Worm (Caenorhabditis elegans): Measurements from ENCODE around the gene T04C12.9.
A peak's percentile ranks its signal among the peaks of the same experiment; 100 is the strongest.

The T04C12.9 gene

ce11 chrV:11080345-11081102, 17.5 kb upstream of the T04C12.9 start, which contains the start of gene act-1 (continued):
- peak; percentile 55 for TF ChIP-seq nhr-20 (tag; optimal IDR thresholded peaks at IDR 0.05)
- TF ChIP-seq nhr-11 (tag; optimal IDR thresholded peaks at IDR 0.05) = peak; percentile 61
- TF ChIP-seq F16B12.6 (tag; optimal IDR thresholded peaks at IDR 0.05) = no peak
- TF ChIP-seq nhr-71 (tag; optimal IDR thresholded peaks at IDR 0.05) = peak; percentile 85
- no peak for TF ChIP-seq ztf-11 (tag; optimal IDR thresholded peaks at IDR 0.05)
- TF ChIP-seq fkh-4 (tag; optimal IDR thresholded peaks at IDR 0.05; ENCODE audit: borderline replicate concordance) = peak; percentile 44
- TF ChIP-seq dsc-1 (tag; optimal IDR thresholded peaks at IDR 0.05) = peak; percentile 60
- peak; percentile 86 for TF ChIP-seq elt-2 (tag; optimal IDR thresholded peaks at IDR 0.05)
- no peak for TF ChIP-seq fkh-8 (tag; optimal IDR thresholded peaks at IDR 0.05)
- TF ChIP-seq swsn-7 (tag; optimal IDR thresholded peaks at IDR 0.05) = peak; percentile 48
- no peak for TF ChIP-seq Y116A8C.19 (tag; optimal IDR thresholded peaks at IDR 0.05; ENCODE audit: borderline replicate concordance)
- peak; percentile 67 for TF ChIP-seq lin-14 (GFP tag; optimal IDR thresholded peaks at IDR 0.05)
- peak; percentile 11 to 51 for TF ChIP-seq lsy-2 (tag; optimal IDR thresholded peaks at IDR 0.05)
- TF ChIP-seq ceh-88 (GFP tag; IDR thresholded peaks at IDR 0.05) = no peak
- peak; percentile 75 for TF ChIP-seq tlp-1 (tag; optimal IDR thresholded peaks at IDR 0.05)
- TF ChIP-seq rnt-1 (tag; optimal IDR thresholded peaks at IDR 0.05) = peak; percentile 77
- TF ChIP-seq zag-1 (tag; optimal IDR thresholded peaks at IDR 0.05) = no peak
- peak; percentile 14 for TF ChIP-seq zip-4 (GFP tag; optimal IDR thresholded peaks at IDR 0.05)
- peak; percentile 65 for TF ChIP-seq pqm-1 (tag; optimal IDR thresholded peaks at IDR 0.05)

- TF ChIP-seq pag-3 (tag; optimal IDR thresholded peaks at IDR 0.05; ENCODE audit: borderline replicate concordance, insufficient read depth) (no peak), tlp-1 (tag; optimal IDR thresholded peaks at IDR 0.05) (no peak), snpc-4 (tag; optimal IDR thresholded peaks at IDR 0.05) (no peak), jun-1 (tag; optimal IDR thresholded peaks at IDR 0.05) (peak; percentile 66), nhr-12 (tag; optimal IDR thresholded peaks at IDR 0.05) (no peak)
These were observed 15.9 kb upstream of the T04C12.9 start for ce11 chrV:11078874-11079273.

ce11 chrV:11078104-11078724, 15.2 kb upstream of the T04C12.9 start, which contains the start of gene act-2:
TSS of gene act-2 (minus strand) at chrV:11078154.
- TF ChIP-seq grh-1 (GFP tag; IDR thresholded peaks at IDR 0.05) (no peak), lin-35 (GFP tag; optimal IDR thresholded peaks at IDR 0.05) (peak; percentile 91 to 92), hpl-2 (GFP tag; optimal IDR thresholded peaks at IDR 0.05) (no peak), xbp-1 (tag; optimal IDR thresholded peaks at IDR 0.05) (peak; percentile 69), nhr-77 (tag; optimal IDR thresholded peaks at IDR 0.05) (peak; percentile 47), nhr-84 (tag; optimal IDR thresholded peaks at IDR 0.05) (no peak), egl-27 (tag; optimal IDR thresholded peaks at IDR 0.05) (no peak), ztf-11 (tag; optimal IDR thresholded peaks at IDR 0.05) (no peak), lir-3 (tag; optimal IDR thresholded peaks at IDR 0.05; ENCODE audit: poor library complexity) (peak; percentile 32), mep-1 (tag; optimal IDR thresholded peaks at IDR 0.05) (peak; percentile 75), nhr-28 (tag; optimal IDR thresholded peaks at IDR 0.05) (no peak), pag-3 (tag; optimal IDR thresholded peaks at IDR 0.05; ENCODE audit: borderline replicate concordance, insufficient read depth) (no peak), snpc-4 (tag; optimal IDR thresholded peaks at IDR 0.05) (no peak), lin-14 (GFP tag; optimal IDR thresholded peaks at IDR 0.05) (peak; percentile 94), blmp-1 (tag; optimal IDR thresholded peaks at IDR 0.05) (peak; percentile 28), egl-13 (tag; optimal IDR thresholded peaks at IDR 0.05) (no peak), efl-1 (optimal IDR thresholded peaks at IDR 0.05) (peak; percentile 84 to 87), efl-1 (GFP tag; optimal IDR thresholded peaks at IDR 0.05 in 1 of 2) (peak; percentile 85 to 98), tlp-1 (tag; optimal IDR thresholded peaks at IDR 0.05) (no peak), mef-2 (tag; optimal IDR thresholded peaks at IDR 0.05) (no peak), lsy-2 (tag; optimal IDR thresholded peaks at IDR 0.05) (peak; percentile 61 to 74), Y116A8C.19 (tag; optimal IDR thresholded peaks at IDR 0.05; ENCODE audit: borderline replicate concordance) (no peak), sptf-1 (tag; optimal IDR thresholded peaks at IDR 0.05) (no peak), nhr-237 (tag; optimal IDR thresholded peaks at IDR 0.05) (peak; percentile 33), dpl-1 (GFP tag; optimal IDR thresholded peaks at IDR 0.05) (peak; percentile 89 to 93 (median 93)), nhr-19 (GFP tag; conservative IDR thresholded peaks at IDR 0.05) (peak; percentile 61), tbx-2 (tag; optimal IDR thresholded peaks at IDR 0.05) (peak; percentile 60), ceh-88 (GFP tag; IDR thresholded peaks at IDR 0.05) (no peak; the same call in 1 of the 2 replicates), nhr-90 (tag; optimal IDR thresholded peaks at IDR 0.05; ENCODE audit: poor library complexity) (peak; percentile 62), ceh-63 (GFP tag; optimal IDR thresholded peaks at IDR 0.05) (no peak), pqm-1 (tag; optimal IDR thresholded peaks at IDR 0.05) (no peak), F16B12.6 (tag; optimal IDR thresholded peaks at IDR 0.05) (peak; percentile 13)

Data from whole organism, L1 larva.